Worm (Caenorhabditis elegans): ENCODE results near the gene dop-6.

The dop-6 gene

ce11 chrX:4303200-4303599 is 17.5 kb upstream of the dop-6 start:
- no peak for TF ChIP-seq blmp-1 (tag; optimal IDR thresholded peaks at IDR 0.05)
- no peak for TF ChIP-seq lin-13 (tag; optimal IDR thresholded peaks at IDR 0.05)
- no peak for TF ChIP-seq nhr-237 (tag; optimal IDR thresholded peaks at IDR 0.05)
- no peak for TF ChIP-seq nhr-2 (tag; optimal IDR thresholded peaks at IDR 0.05)
- TF ChIP-seq elt-1 (tag; optimal IDR thresholded peaks at IDR 0.05; ENCODE audit: borderline replicate concordance, insufficient read depth) = no peak
- no peak for TF ChIP-seq pha-4 (tag; optimal IDR thresholded peaks at IDR 0.05)

- TF ChIP-seq nhr-12 (tag; optimal IDR thresholded peaks at IDR 0.05) (no peak), mab-5 (tag; optimal IDR thresholded peaks at IDR 0.05) (no peak), nhr-28 (tag; optimal IDR thresholded peaks at IDR 0.05) (no peak), ceh-43 (GFP tag; optimal IDR thresholded peaks at IDR 0.05) (no peak), ces-1 (GFP tag; optimal IDR thresholded peaks at IDR 0.05) (no peak), elt-3 (tag; optimal IDR thresholded peaks at IDR 0.05) (no peak), nhr-237 (tag; optimal IDR thresholded peaks at IDR 0.05) (no peak)
Measured at ce11 chrX:4306861-4307260, 13.8 kb upstream of the dop-6 start, which contains the start of gene pqn-15. Gene pqn-15 (minus strand): TSS chrX:4306961.

- TF ChIP-seq hlh-1 (tag; optimal IDR thresholded peaks at IDR 0.05) (no peak), ceh-43 (GFP tag; optimal IDR thresholded peaks at IDR 0.05) (peak; percentile 69), mep-1 (tag; optimal IDR thresholded peaks at IDR 0.05) (no peak), bed-3 (GFP tag; optimal IDR thresholded peaks at IDR 0.05) (no peak), drap-1 (GFP tag; optimal IDR thresholded peaks at IDR 0.05) (no peak), unc-120 (tag; optimal IDR thresholded peaks at IDR 0.05; ENCODE audit: poor library complexity, severe bottlenecking) (peak; percentile 14), snpc-4 (tag; optimal IDR thresholded peaks at IDR 0.05) (no peak), tbx-8 (GFP tag; optimal IDR thresholded peaks at IDR 0.05) (no peak), zip-8 (tag; optimal IDR thresholded peaks at IDR 0.05) (no peak), mab-5 (tag; optimal IDR thresholded peaks at IDR 0.05) (no peak), ces-1 (GFP tag; optimal IDR thresholded peaks at IDR 0.05) (peak; percentile 51), nhr-28 (tag; optimal IDR thresholded peaks at IDR 0.05) (no peak), nhr-12 (tag; optimal IDR thresholded peaks at IDR 0.05) (no peak), lin-13 (tag; optimal IDR thresholded peaks at IDR 0.05) (peak; percentile 28), nhr-2 (tag; optimal IDR thresholded peaks at IDR 0.05) (no peak), elt-1 (tag; optimal IDR thresholded peaks at IDR 0.05; ENCODE audit: borderline replicate concordance, insufficient read depth) (no peak), sptf-1 (tag; optimal IDR thresholded peaks at IDR 0.05) (peak; percentile 19), nhr-76 (tag; optimal IDR thresholded peaks at IDR 0.05) (no peak), unc-39 (tag; optimal IDR thresholded peaks at IDR 0.05) (no peak), mls-2 (tag; optimal IDR thresholded peaks at IDR 0.05) (peak; percentile 78), M03D4.4 (tag; optimal IDR thresholded peaks at IDR 0.05) (no peak), lsy-2 (tag; optimal IDR thresholded peaks at IDR 0.05) (no peak), ceh-83 (GFP tag; optimal IDR thresholded peaks at IDR 0.05) (no peak), nhr-237 (tag; optimal IDR thresholded peaks at IDR 0.05) (no peak), sem-2 (GFP tag; optimal IDR thresholded peaks at IDR 0.05) (no peak), elt-3 (tag; optimal IDR thresholded peaks at IDR 0.05) (no peak), pha-4 (tag; optimal IDR thresholded peaks at IDR 0.05) (no peak), ceh-39 (tag; optimal IDR thresholded peaks at IDR 0.05) (no peak), lin-32 (GFP tag; optimal IDR thresholded peaks at IDR 0.05) (no peak), blmp-1 (tag; optimal IDR thresholded peaks at IDR 0.05) (no peak), ham-2 (GFP tag; optimal IDR thresholded peaks at IDR 0.05) (no peak), cnd-1 (tag; optimal IDR thresholded peaks at IDR 0.05) (peak; percentile 10), unc-62 (GFP tag; optimal IDR thresholded peaks at IDR 0.05) (no peak), ztf-11 (tag; optimal IDR thresholded peaks at IDR 0.05) (no peak), flh-1 (GFP tag; optimal IDR thresholded peaks at IDR 0.05) (no peak)
Measured at ce11 chrX:4307559-4308005, 13.1 kb upstream of the dop-6 start.

- TF ChIP-seq sptf-1 (tag; optimal IDR thresholded peaks at IDR 0.05) = no peak
Measured at ce11 chrX:4311668-4312067, 9.0 kb upstream of the dop-6 start, which contains the start of gene C52B9.8. Gene C52B9.8 (minus strand): TSS chrX:4311768.
